Fruit fly (Drosophila melanogaster) whole organism, embryonic: ENCODE measurements around the gene CG14795.

Experiments
- CG10366 ChIP-seq: fragments of 200-800 bp; sonication (Bioruptor generic); IDR thresholded peaks from 2 replicates; pipeline ENCODE4 v1.3.6; 2022; ENCODE audit warnings: missing biosample characterization, missing genetic modification characterization
- CG10431 ChIP-seq: fragments of 200-800 bp; sonication (Bioruptor generic); optimal IDR thresholded peaks from 3 replicates; lab custom pipeline; 2018; ENCODE audit warnings: missing biosample characterization, mild to moderate bottlenecking, missing genetic modification characterization
- CG10654 ChIP-seq: fragments of 200-800 bp; sonication (Bioruptor generic); optimal IDR thresholded peaks from 2 replicates; lab custom pipeline; 2016; ENCODE audit warnings: missing biosample characterization, missing genetic modification characterization
- CG14014 ChIP-seq: fragments of 200-800 bp; sonication (Bioruptor generic); IDR thresholded peaks from 2 replicates; pipeline ENCODE4 v1.3.6; 2022; ENCODE audit warnings: missing biosample characterization, missing genetic modification characterization
- CG14441 ChIP-seq: fragments of 200-800 bp; sonication (Bioruptor generic); IDR thresholded peaks from 2 replicates; pipeline ENCODE4 v1.3.6; 2022; ENCODE audit warnings: missing biosample characterization, missing genetic modification characterization
- CG1647 ChIP-seq: fragments of 200-800 bp; sonication (Bioruptor generic); optimal IDR thresholded peaks from 3 replicates; lab custom pipeline; 2016; ENCODE audit warnings: missing biosample characterization, missing genetic modification characterization
- CG17612 ChIP-seq: fragments of 200-800 bp; sonication (Bioruptor generic); IDR thresholded peaks from 2 replicates; pipeline ENCODE4 v1.3.6; 2022; ENCODE audit warnings: missing biosample characterization, missing genetic modification characterization
- CG2116 ChIP-seq: fragments of 200-800 bp; sonication (Bioruptor generic); optimal IDR thresholded peaks from 3 replicates; lab custom pipeline; 2018; ENCODE audit warnings: missing biosample characterization, mild to moderate bottlenecking, missing genetic modification characterization
- CG2875 ChIP-seq: fragments of 200-800 bp; sonication (Bioruptor generic); optimal IDR thresholded peaks from 2 replicates; lab custom pipeline; 2017; ENCODE audit warnings: missing biosample characterization, mild to moderate bottlenecking, missing genetic modification characterization, missing genetic modification reagents
- CG2889 ChIP-seq: fragments of 200-800 bp; sonication (Bioruptor generic); IDR thresholded peaks from 3 replicates; pipeline ENCODE4 v1.3.6; 2022; ENCODE audit warnings: missing biosample characterization, missing genetic modification characterization
- CG31365 ChIP-seq: fragments of 200-800 bp; sonication (Bioruptor generic); optimal IDR thresholded peaks from 2 replicates; lab custom pipeline; 2018; ENCODE audit warnings: missing biosample characterization, mild to moderate bottlenecking, missing genetic modification characterization
- CG32532 ChIP-seq: fragments of 200-800 bp; sonication (Bioruptor generic); IDR thresholded peaks from 2 replicates; pipeline ENCODE4 v1.3.6; 2022; ENCODE audit warnings: missing biosample characterization, missing genetic modification characterization
- CG3281 ChIP-seq: fragments of 200-800 bp; sonication (Bioruptor generic); optimal IDR thresholded peaks from 3 replicates; lab custom pipeline; 2017; ENCODE audit warnings: missing biosample characterization, mild to moderate bottlenecking, missing genetic modification characterization
- CG33557 ChIP-seq: fragments of 200-800 bp; sonication (Bioruptor generic); optimal IDR thresholded peaks from 2 replicates; lab custom pipeline; 2019; ENCODE audit warnings: missing biosample characterization, mild to moderate bottlenecking, missing genetic modification characterization, moderate library complexity
- CG42726 ChIP-seq: fragments of 200-800 bp; sonication (Bioruptor generic); IDR thresholded peaks from 2 replicates; pipeline ENCODE4 v1.3.6; 2022; ENCODE audit warnings: missing biosample characterization, missing genetic modification characterization; ENCODE audit not compliant: partially characterized antibody
- CG7987 ChIP-seq: fragments of 200-800 bp; sonication (Bioruptor generic); optimal IDR thresholded peaks from 2 replicates; lab custom pipeline; 2018; ENCODE audit warnings: missing biosample characterization, mild to moderate bottlenecking, missing genetic modification characterization, moderate library complexity
- CG8478 ChIP-seq: fragments of >200 bp; optimal IDR thresholded peaks from 2 replicates; lab custom pipeline; 2018
- CG9876 ChIP-seq: fragments of 200-800 bp; sonication (Bioruptor generic); optimal IDR thresholded peaks from 2 replicates; lab custom pipeline; 2016; ENCODE audit warnings: missing biosample characterization, missing genetic modification characterization
- CG9932 ChIP-seq: fragments of 200-800 bp; sonication (Bioruptor generic); IDR thresholded peaks from 2 replicates; pipeline ENCODE4 v1.3.6; 2022; ENCODE audit warnings: missing biosample characterization, missing genetic modification characterization
- Dbx ChIP-seq: fragments of 200-800 bp; sonication (Bioruptor generic); IDR thresholded peaks from 3 replicates; pipeline ENCODE4 v1.3.6; 2022; ENCODE audit warnings: missing biosample characterization, missing genetic modification characterization
- Eip74EF ChIP-seq, 2 experiments: fragments of 200-800 bp in 1 of 2; fragments of >200 bp in 1 of 2; sonication (Bioruptor generic) in 1 of 2; optimal IDR thresholded peaks; 2 replicates each; lab custom pipeline; 2017 to 2019; ENCODE audit warnings: missing biosample characterization in 2 of 2, missing genetic modification characterization in 2 of 2, mild to moderate bottlenecking in 1 of 2, moderate library complexity in 1 of 2
- GATAe ChIP-seq: fragments of 200-800 bp; sonication (Bioruptor generic); conservative IDR thresholded peaks from 2 replicates; pipeline ENCODE4 v1.3.6; 2022; ENCODE audit warnings: missing biosample characterization, missing genetic modification characterization
- Mad ChIP-seq: fragments of 200-800 bp; sonication (Bioruptor generic); optimal IDR thresholded peaks from 2 replicates; lab custom pipeline; 2016; ENCODE audit warnings: missing biosample characterization, missing genetic modification characterization
- Myb ChIP-seq: fragments of 200-800 bp; sonication (Bioruptor generic); optimal IDR thresholded peaks from 2 replicates; lab custom pipeline; 2016; ENCODE audit warnings: missing biosample characterization, missing genetic modification characterization
- NFAT ChIP-seq: fragments of 200-800 bp; sonication (Bioruptor generic); IDR thresholded peaks from 2 replicates; pipeline ENCODE4 v1.3.6; 2022; ENCODE audit warnings: missing biosample characterization, missing genetic modification characterization
- Nf-YB ChIP-seq: fragments of 200-800 bp; sonication (Bioruptor generic); optimal IDR thresholded peaks from 3 replicates; lab custom pipeline; 2019; ENCODE audit warnings: missing biosample characterization, mild to moderate bottlenecking, missing genetic modification characterization, moderate library complexity
- Pdp1 ChIP-seq, 2 experiments: fragments of 200-800 bp; sonication (Bioruptor generic); optimal IDR thresholded peaks; 3 replicates each; lab custom pipeline; 2016; ENCODE audit warnings: missing biosample characterization in 2 of 2, missing genetic modification characterization in 2 of 2, mild to moderate bottlenecking in 1 of 2, moderate library complexity in 1 of 2
- Poxn ChIP-seq: fragments of 200-800 bp; sonication (Bioruptor generic); IDR thresholded peaks from 2 replicates; pipeline ENCODE4 v1.3.6; 2022; ENCODE audit warnings: missing biosample characterization, missing genetic modification characterization
- Scr ChIP-seq: fragments of 200-800 bp; sonication (Bioruptor generic); IDR thresholded peaks from 2 replicates; pipeline ENCODE4 v1.3.6; 2022; ENCODE audit warnings: missing biosample characterization, missing genetic modification characterization; ENCODE audit not compliant: partially characterized antibody
- Sin3A ChIP-seq: fragments of >200 bp; optimal IDR thresholded peaks from 2 replicates; lab custom pipeline; 2018
- ara ChIP-seq: fragments of 200-800 bp; sonication (Bioruptor generic); IDR thresholded peaks from 2 replicates; pipeline ENCODE4 v1.3.6; 2022; ENCODE audit warnings: missing biosample characterization, missing genetic modification characterization
- btn ChIP-seq: fragments of 200-800 bp; sonication (Bioruptor generic); optimal IDR thresholded peaks from 2 replicates; lab custom pipeline; 2016; ENCODE audit warnings: missing biosample characterization, missing genetic modification characterization
- crp ChIP-seq, 2 experiments: fragments of 200-800 bp; sonication (Bioruptor generic); optimal IDR thresholded peaks; 2 replicates in 1 of 2; 3 replicates in 1 of 2; lab custom pipeline; 2017; ENCODE audit warnings: missing biosample characterization in 2 of 2, missing genetic modification characterization in 2 of 2, mild to moderate bottlenecking in 1 of 2, moderate library complexity in 1 of 2
- cwo ChIP-seq: fragments of 200-800 bp; sonication (Bioruptor generic); optimal IDR thresholded peaks from 3 replicates; lab custom pipeline; 2017; ENCODE audit warnings: missing biosample characterization, missing genetic modification characterization, mild to moderate bottlenecking, moderate library complexity, missing genetic modification reagents
- inv ChIP-seq: fragments of 200-800 bp; sonication (Bioruptor generic); IDR thresholded peaks from 2 replicates; pipeline ENCODE4 v1.3.6; 2022; ENCODE audit warnings: missing biosample characterization, missing genetic modification characterization; ENCODE audit not compliant: partially characterized antibody
- jumu ChIP-seq: fragments of 200-800 bp; sonication (Bioruptor generic); optimal IDR thresholded peaks from 3 replicates; lab custom pipeline; 2016; ENCODE audit warnings: missing biosample characterization, missing genetic modification characterization
- klu ChIP-seq: fragments of 200-800 bp; sonication (Bioruptor generic); IDR thresholded peaks from 2 replicates; pipeline ENCODE4 v1.3.6; 2022; ENCODE audit warnings: missing biosample characterization, missing genetic modification characterization
- knrl ChIP-seq: fragments of 200-800 bp; sonication (Bioruptor generic); IDR thresholded peaks from 3 replicates; pipeline ENCODE4 v1.3.6; 2022; ENCODE audit warnings: missing biosample characterization, missing genetic modification characterization; ENCODE audit not compliant: partially characterized antibody
- nom ChIP-seq: fragments of 200-800 bp; sonication (Bioruptor generic); optimal IDR thresholded peaks from 2 replicates; lab custom pipeline; 2017; ENCODE audit warnings: missing biosample characterization, missing genetic modification characterization, mild to moderate bottlenecking, moderate library complexity, missing genetic modification reagents
- pita ChIP-seq: fragments of 200-800 bp; sonication (Bioruptor generic); optimal IDR thresholded peaks from 2 replicates; lab custom pipeline; 2017; ENCODE audit warnings: missing biosample characterization, mild to moderate bottlenecking, missing genetic modification characterization
- row ChIP-seq: fragments of 200-800 bp; sonication (Bioruptor generic); IDR thresholded peaks from 3 replicates; pipeline ENCODE4 v1.3.6; 2022; ENCODE audit warnings: missing biosample characterization, missing genetic modification characterization
- sc ChIP-seq, 3 experiments: fragments of >200 bp in 2 of 3; fragments of 200-800 bp in 1 of 3; sonication (Bioruptor generic) in 1 of 3; optimal IDR thresholded peaks; 2 replicates in 2 of 3; 3 replicates in 1 of 3; lab custom pipeline; 2017; ENCODE audit warnings: mild to moderate bottlenecking in 1 of 3, missing biosample characterization in 1 of 3, missing genetic modification characterization in 1 of 3, missing genetic modification reagents in 1 of 3
- schlank ChIP-seq: fragments of 200-800 bp; sonication (Bioruptor generic); optimal IDR thresholded peaks from 2 replicates; lab custom pipeline; 2018; ENCODE audit warnings: missing biosample characterization, mild to moderate bottlenecking, missing genetic modification characterization
- sisA ChIP-seq: fragments of 200-800 bp; sonication (Bioruptor generic); IDR thresholded peaks from 2 replicates; pipeline ENCODE4 v1.3.6; 2022; ENCODE audit warnings: missing biosample characterization, missing genetic modification characterization
- tap ChIP-seq: fragments of 200-800 bp; optimal IDR thresholded peaks from 3 replicates; lab custom pipeline; 2019; ENCODE audit warnings: missing biosample characterization, mild to moderate bottlenecking, missing genetic modification characterization, moderate library complexity
- trem ChIP-seq: fragments of 200-800 bp; optimal IDR thresholded peaks from 3 replicates; lab custom pipeline; 2019; ENCODE audit warnings: missing biosample characterization, mild to moderate bottlenecking, missing genetic modification characterization, moderate library complexity
- ttk ChIP-seq: fragments of 200-800 bp; sonication (Bioruptor generic); IDR thresholded peaks from 2 replicates; pipeline ENCODE4 v2.1.2; 2022; ENCODE audit warnings: missing biosample characterization, missing genetic modification characterization
- unpg ChIP-seq: fragments of 200-800 bp; sonication (Bioruptor generic); optimal IDR thresholded peaks from 3 replicates; lab custom pipeline; 2018; ENCODE audit warnings: missing biosample characterization, mild to moderate bottlenecking, missing genetic modification characterization, moderate library complexity

Gene CG14795

DNA sequence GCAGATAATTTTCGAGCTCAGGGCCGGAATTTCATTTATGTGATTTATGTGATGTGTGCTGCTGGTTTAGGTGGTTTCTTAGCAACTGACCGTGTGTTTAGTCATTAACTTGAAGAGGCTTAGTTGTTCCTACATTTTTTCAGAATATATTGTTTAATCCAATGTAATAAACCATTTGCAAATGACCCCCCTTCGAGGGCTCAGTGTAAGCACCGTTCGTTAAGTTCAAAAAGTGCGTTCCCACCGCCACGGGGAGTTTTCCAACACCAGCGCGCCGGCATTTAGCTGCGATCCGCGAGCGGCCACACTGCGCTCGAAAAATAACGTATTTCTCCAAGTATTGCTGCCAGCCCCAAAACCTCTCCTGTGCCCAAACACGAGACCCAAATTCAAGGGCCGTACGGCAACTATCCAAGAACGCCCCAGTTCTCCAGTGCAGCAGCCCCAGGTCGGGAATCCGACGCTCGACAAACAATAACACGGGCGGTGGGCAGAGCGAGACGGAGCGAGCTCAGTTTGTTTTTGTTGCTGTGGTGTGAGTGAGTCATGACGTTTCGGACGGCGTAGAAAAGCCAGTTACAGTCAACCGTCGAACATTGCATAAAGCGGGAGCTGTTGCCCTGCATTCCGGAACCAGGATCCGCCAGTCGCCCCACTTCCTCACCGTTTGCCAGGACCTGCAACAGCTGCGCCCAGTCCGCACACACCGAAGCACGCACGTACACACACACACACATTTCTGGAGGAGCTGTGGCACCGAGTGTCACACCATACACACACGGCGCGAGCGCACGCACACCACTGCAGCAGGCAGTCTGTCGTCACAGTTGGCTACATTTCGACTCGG lies 34.1 kb downstream of the CG14795 start, which contains the start of gene rush (continued):
- TF ChIP-seq schlank (tag; lab: Kevin White, UChicago) (no peak), CG9876 (peak; percentile 20), CG3281 (GFP tag; lab: Kevin White, UChicago) (no peak), jumu (GFP tag; lab: Kevin White, UChicago) (peak; percentile 15), inv (GFP tag; lab: Robert Waterston, UW) (no peak), NFAT (GFP tag; lab: Robert Waterston, UW) (peak; percentile 53; the same call in 1 of the 2 replicates), CG42726 (GFP tag; lab: Robert Waterston, UW) (no peak), cwo (no peak), unpg (peak; percentile 11), Myb (peak; percentile 95), btn (GFP tag; lab: Kevin White, UChicago) (no peak), CG31365 (no peak), CG32532 (GFP tag; lab: Robert Waterston, UW) (peak; percentile 60), CG2875 (no peak), pita (GFP tag; lab: Kevin White, UChicago) (no peak), nom (peak; percentile 17), CG8478 (lab: Kevin White, UChicago) (peak; percentile 63), Poxn (GFP tag; lab: Robert Waterston, UW) (no peak), CG10366 (GFP tag; lab: Robert Waterston, UW) (peak; percentile 48), CG2116 (GFP tag; lab: Kevin White, UChicago) (peak; percentile 32), tap (no peak), crp (GFP tag; optimal IDR thresholded peaks at IDR 0.05; lab: Kevin White, UChicago) (no peak), Scr (GFP tag; lab: Robert Waterston, UW) (no peak), Nf-YB (GFP tag; lab: Kevin White, UChicago) (no peak), ara (GFP tag; lab: Robert Waterston, UW) (0 out of 2 replicates have a peak, but pooled peaks have one; percentile 31), Eip74EF (GFP tag; optimal IDR thresholded peaks at IDR 0.05; lab: Kevin White, UChicago) (no peak), CG33557 (no peak), CG17612 (GFP tag; lab: Robert Waterston, UW) (no peak), CG14441 (peak; percentile 29; the same call in 1 of the 2 replicates), Mad (peak; percentile 8), CG1647 (GFP tag; lab: Kevin White, UChicago) (no peak), GATAe (no peak), sisA (GFP tag; lab: Robert Waterston, UW) (peak; percentile 14; the same call in 1 of the 2 replicates), CG10654 (GFP tag; lab: Kevin White, UChicago) (no peak), CG14014 (GFP tag; lab: Robert Waterston, UW) (peak; percentile 13; the same call in 1 of the 2 replicates), Sin3A (lab: Kevin White, UChicago) (peak; percentile 58), sc (optimal IDR thresholded peaks at IDR 0.05; lab: Kevin White, UChicago) (no peak), sc (GFP tag; optimal IDR thresholded peaks at IDR 0.05; lab: Kevin White, UChicago) (no peak), CG2889 (GFP tag; lab: Robert Waterston, UW) (no peak), klu (no peak), Dbx (GFP tag; lab: Robert Waterston, UW) (no peak; the same call in 2 of the 3 replicates), trem (tag; lab: Kevin White, UChicago) (peak; percentile 5), CG9932 (GFP tag; lab: Robert Waterston, UW) (peak; percentile 61), row (GFP tag; lab: Robert Waterston, UW) (peak; percentile 63), ttk (GFP tag; lab: Robert Waterston, UW) (no peak), Pdp1 (GFP tag; optimal IDR thresholded peaks at IDR 0.05; lab: Kevin White, UChicago) (peak in 1 of 2 experiments; percentile 36), CG10431 (no peak), CG7987 (no peak), knrl (GFP tag; lab: Robert Waterston, UW) (no peak)
